Worm (Caenorhabditis elegans): ENCODE data around the gene exl-1.

DNA sequence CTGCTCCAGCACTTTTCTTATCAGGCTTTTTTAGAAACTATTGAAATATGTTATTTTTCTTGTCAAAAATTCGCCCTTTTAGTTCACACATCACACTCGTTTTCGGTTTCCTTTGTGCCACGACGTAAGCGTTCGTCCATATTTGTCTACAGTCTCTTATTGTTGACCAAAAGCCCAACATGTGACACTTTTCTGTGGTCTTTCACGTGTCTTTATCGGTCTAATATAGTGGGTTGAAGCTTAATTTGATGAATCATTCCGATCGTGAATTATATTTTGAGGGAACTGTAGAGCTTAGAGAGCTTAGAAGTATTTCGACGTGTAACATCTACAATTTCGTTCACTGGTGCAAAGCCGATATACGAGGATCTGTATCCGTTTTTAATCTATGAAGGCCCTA, 9.0 kb downstream of the exl-1 start:
- TF ChIP-seq ZK546.5 (tag; optimal IDR thresholded peaks at IDR 0.05) (no peak), ceh-16 (tag; optimal IDR thresholded peaks at IDR 0.05) (no peak), jun-1 (tag; optimal IDR thresholded peaks at IDR 0.05) (peak; percentile 25), tbx-2 (tag; optimal IDR thresholded peaks at IDR 0.05) (no peak), elt-2 (tag; optimal IDR thresholded peaks at IDR 0.05) (peak; percentile 52), nhr-12 (tag; optimal IDR thresholded peaks at IDR 0.05) (no peak), nhr-237 (tag; optimal IDR thresholded peaks at IDR 0.05) (no peak)
